Fruit fly (Drosophila melanogaster) whole organism, embryonic: ENCODE data around the gene CG11374.

Experiments used
- ATbp ChIP-seq: fragments of 200-800 bp; sonication (Bioruptor generic); optimal IDR thresholded peaks from 2 replicates; lab custom pipeline; 2017; ENCODE audit warnings: missing biosample characterization, mild to moderate bottlenecking, missing genetic modification characterization, missing genetic modification reagents
- Antp ChIP-seq: fragments of 200-800 bp; sonication (Bioruptor generic); optimal IDR thresholded peaks from 3 replicates; lab custom pipeline; 2016; ENCODE audit warnings: missing biosample characterization, missing genetic modification characterization
- CG10321 ChIP-seq: fragments of 200-800 bp; sonication (Bioruptor generic); IDR thresholded peaks from 2 replicates; pipeline ENCODE4 v1.3.6; 2022; ENCODE audit warnings: missing biosample characterization, missing genetic modification characterization
- CG11247 ChIP-seq: fragments of 200-800 bp; sonication (Bioruptor generic); IDR thresholded peaks from 2 replicates; pipeline ENCODE4 v1.3.6; 2022; ENCODE audit warnings: missing biosample characterization, missing genetic modification characterization
- CG11723 ChIP-seq: fragments of 200-800 bp; sonication (Bioruptor generic); optimal IDR thresholded peaks from 2 replicates; lab custom pipeline; 2017; ENCODE audit warnings: missing biosample characterization, mild to moderate bottlenecking, missing genetic modification characterization
- CG12391 ChIP-seq: fragments of 200-800 bp; sonication (Bioruptor generic); optimal IDR thresholded peaks from 3 replicates; lab custom pipeline; 2018; ENCODE audit warnings: missing biosample characterization, mild to moderate bottlenecking, missing genetic modification characterization, moderate library complexity
- CG13123 ChIP-seq: fragments of 200-800 bp; sonication (Bioruptor generic); optimal IDR thresholded peaks from 2 replicates; lab custom pipeline; 2016; ENCODE audit warnings: missing biosample characterization, missing genetic modification characterization
- CG15011 ChIP-seq: fragments of 200-800 bp; sonication (Bioruptor generic); optimal IDR thresholded peaks from 3 replicates; lab custom pipeline; 2018; ENCODE audit warnings: missing biosample characterization, mild to moderate bottlenecking, missing genetic modification characterization
- CG15073 ChIP-seq: fragments of 200-800 bp; sonication (Bioruptor generic); optimal IDR thresholded peaks from 2 replicates; lab custom pipeline; 2016; ENCODE audit warnings: missing biosample characterization, missing genetic modification characterization
- CG1603 ChIP-seq: fragments of 200-800 bp; sonication (Bioruptor generic); optimal IDR thresholded peaks from 2 replicates; lab custom pipeline; 2019; ENCODE audit warnings: missing biosample characterization, mild to moderate bottlenecking, missing genetic modification characterization, moderate library complexity
- CG16863 ChIP-seq: fragments of 200-800 bp; sonication (Bioruptor generic); optimal IDR thresholded peaks from 3 replicates; lab custom pipeline; 2016; ENCODE audit warnings: missing biosample characterization, missing genetic modification characterization
- CG17186 ChIP-seq: fragments of 200-800 bp; sonication (Bioruptor generic); optimal IDR thresholded peaks from 3 replicates; lab custom pipeline; 2017; ENCODE audit warnings: missing biosample characterization, missing genetic modification reagents, missing genetic modification characterization
- CG17359 ChIP-seq: fragments of 200-800 bp; sonication (Bioruptor generic); optimal IDR thresholded peaks from 3 replicates; lab custom pipeline; 2018; ENCODE audit warnings: missing biosample characterization, mild to moderate bottlenecking, missing genetic modification characterization, moderate library complexity
- CG17912 ChIP-seq: fragments of 200-800 bp; sonication (Bioruptor generic); optimal IDR thresholded peaks from 2 replicates; lab custom pipeline; 2018; ENCODE audit warnings: missing biosample characterization, mild to moderate bottlenecking, missing genetic modification characterization
- CG2199 ChIP-seq: fragments of 200-800 bp; sonication (Bioruptor generic); IDR thresholded peaks from 3 replicates; pipeline ENCODE4 v1.3.6; 2022; ENCODE audit warnings: missing biosample characterization, missing genetic modification characterization
- CG30403 ChIP-seq: fragments of 200-800 bp; sonication (Bioruptor generic); optimal IDR thresholded peaks from 3 replicates; lab custom pipeline; 2016; ENCODE audit warnings: missing biosample characterization, missing genetic modification characterization
- CG32532 ChIP-seq: fragments of 200-800 bp; sonication (Bioruptor generic); IDR thresholded peaks from 2 replicates; pipeline ENCODE4 v1.3.6; 2022; ENCODE audit warnings: missing biosample characterization, missing genetic modification characterization
- CG3838 ChIP-seq: fragments of 200-800 bp; sonication (Bioruptor generic); optimal IDR thresholded peaks from 3 replicates; lab custom pipeline; 2016; ENCODE audit warnings: missing biosample characterization, missing genetic modification characterization
- CG6654 ChIP-seq: fragments of 200-800 bp; sonication (Bioruptor generic); optimal IDR thresholded peaks from 2 replicates; lab custom pipeline; 2017; ENCODE audit warnings: missing biosample characterization, mild to moderate bottlenecking, missing genetic modification characterization
- CG7357 ChIP-seq: fragments of 200-800 bp; sonication (Bioruptor generic); IDR thresholded peaks from 3 replicates; pipeline ENCODE4 v1.3.6; 2022; ENCODE audit warnings: missing biosample characterization, missing genetic modification characterization
- CG8281 ChIP-seq: fragments of 200-800 bp; sonication (Bioruptor generic); optimal IDR thresholded peaks from 2 replicates; lab custom pipeline; 2018; ENCODE audit warnings: missing biosample characterization, mild to moderate bottlenecking, missing genetic modification characterization, moderate library complexity
- CG9437 ChIP-seq: fragments of 200-800 bp; sonication (Bioruptor generic); optimal IDR thresholded peaks from 2 replicates; lab custom pipeline; 2018; ENCODE audit warnings: missing biosample characterization, mild to moderate bottlenecking, missing genetic modification characterization
- CkIIα-i1 ChIP-seq: fragments of 200-800 bp; sonication (Bioruptor generic); IDR thresholded peaks from 2 replicates; pipeline ENCODE4 v1.3.6; 2022; ENCODE audit warnings: missing biosample characterization, missing genetic modification characterization
- Dip3 ChIP-seq: fragments of 200-800 bp; sonication (Bioruptor generic); optimal IDR thresholded peaks from 3 replicates; lab custom pipeline; 2016; ENCODE audit warnings: missing biosample characterization, missing genetic modification characterization
- Eip74EF ChIP-seq, 2 experiments: fragments of 200-800 bp in 1 of 2; fragments of >200 bp in 1 of 2; sonication (Bioruptor generic) in 1 of 2; optimal IDR thresholded peaks; 2 replicates each; lab custom pipeline; 2017 to 2019; ENCODE audit warnings: missing biosample characterization in 2 of 2, missing genetic modification characterization in 2 of 2, mild to moderate bottlenecking in 1 of 2, moderate library complexity in 1 of 2
- Elba2 ChIP-seq: fragments of 200-800 bp; sonication (Bioruptor generic); optimal IDR thresholded peaks from 3 replicates; lab custom pipeline; 2016; ENCODE audit warnings: missing biosample characterization, missing genetic modification characterization
- HHEX ChIP-seq: fragments of 200-800 bp; sonication (Bioruptor generic); optimal IDR thresholded peaks from 3 replicates; lab custom pipeline; 2017; ENCODE audit warnings: missing biosample characterization, mild to moderate bottlenecking, missing genetic modification characterization, missing genetic modification reagents
- Nf-YA ChIP-seq: fragments of 200-800 bp; sonication (Bioruptor generic); IDR thresholded peaks from 2 replicates; pipeline ENCODE4 v1.3.6; 2022; ENCODE audit warnings: missing biosample characterization, missing genetic modification characterization
- Xrp1 ChIP-seq: fragments of 200-800 bp; sonication (Bioruptor generic); IDR thresholded peaks from 2 replicates; pipeline ENCODE4 v1.3.6; 2022; ENCODE audit warnings: missing biosample characterization, missing genetic modification characterization
- ash1 ChIP-seq: fragments of 200-800 bp; sonication (Bioruptor generic); optimal IDR thresholded peaks from 2 replicates; lab custom pipeline; 2018; ENCODE audit warnings: missing biosample characterization, mild to moderate bottlenecking, missing genetic modification characterization
- bab2 ChIP-seq: fragments of 200-800 bp; sonication (Bioruptor generic); optimal IDR thresholded peaks from 2 replicates; lab custom pipeline; 2016; ENCODE audit warnings: missing biosample characterization, missing genetic modification characterization
- chinmo ChIP-seq: fragments of 200-800 bp; sonication (Bioruptor generic); IDR thresholded peaks from 4 replicates; pipeline ENCODE4 v1.3.6; 2022; ENCODE audit warnings: missing biosample characterization, missing genetic modification characterization; ENCODE audit not compliant: partially characterized antibody
- ci ChIP-seq: fragments of 200-800 bp; sonication (Bioruptor generic); IDR thresholded peaks from 3 replicates; pipeline ENCODE4 v1.3.6; 2022; ENCODE audit warnings: missing biosample characterization, missing genetic modification characterization
- danr ChIP-seq: fragments of 200-800 bp; sonication (Bioruptor generic); IDR thresholded peaks from 2 replicates; pipeline ENCODE4 v1.3.6; 2022; ENCODE audit warnings: missing biosample characterization, missing genetic modification characterization
- disco-r ChIP-seq: fragments of 200-800 bp; sonication (Bioruptor generic); optimal IDR thresholded peaks from 2 replicates; lab custom pipeline; 2016; ENCODE audit warnings: missing biosample characterization, missing genetic modification characterization
- ewg ChIP-seq: fragments of 200-800 bp; sonication (Bioruptor generic); optimal IDR thresholded peaks from 3 replicates; lab custom pipeline; 2017; ENCODE audit warnings: mild to moderate bottlenecking, missing biosample characterization, missing genetic modification reagents, missing genetic modification characterization
- exex ChIP-seq: fragments of 200-800 bp; sonication (Bioruptor generic); optimal IDR thresholded peaks from 4 replicates; lab custom pipeline; 2018; ENCODE audit warnings: missing biosample characterization, mild to moderate bottlenecking, missing genetic modification characterization, moderate library complexity
- grau ChIP-seq: fragments of 200-800 bp; optimal IDR thresholded peaks from 3 replicates; lab custom pipeline; 2019; ENCODE audit warnings: missing biosample characterization, mild to moderate bottlenecking, missing genetic modification characterization, moderate library complexity
- hb ChIP-seq: fragments of 200-800 bp; sonication (Bioruptor generic); IDR thresholded peaks from 3 replicates; pipeline ENCODE4 v1.3.6; 2022; ENCODE audit warnings: missing biosample characterization, missing genetic modification characterization; ENCODE audit not compliant: partially characterized antibody
- hth ChIP-seq: fragments of >200 bp; optimal IDR thresholded peaks from 2 replicates; lab custom pipeline; 2017; ENCODE audit warnings: inconsistent platforms
- lab ChIP-seq: fragments of 200-800 bp; sonication (Bioruptor generic); optimal IDR thresholded peaks from 3 replicates; lab custom pipeline; 2017; ENCODE audit warnings: missing biosample characterization, missing genetic modification characterization, mild to moderate bottlenecking, moderate library complexity, missing genetic modification reagents
- lbe ChIP-seq: fragments of 200-800 bp; sonication (Bioruptor generic); optimal IDR thresholded peaks from 2 replicates; lab custom pipeline; 2016; ENCODE audit warnings: missing biosample characterization, mild to moderate bottlenecking, missing genetic modification characterization
- nom ChIP-seq: fragments of 200-800 bp; sonication (Bioruptor generic); optimal IDR thresholded peaks from 2 replicates; lab custom pipeline; 2017; ENCODE audit warnings: missing biosample characterization, missing genetic modification characterization, mild to moderate bottlenecking, moderate library complexity, missing genetic modification reagents
- pan ChIP-seq, 4 experiments: fragments of >200 bp in 3 of 4; fragments of 200-800 bp in 1 of 4; sonication (Bioruptor generic) in 1 of 4; optimal IDR thresholded peaks in 3 of 4; IDR thresholded peaks in 1 of 4; 2 replicates each; pipeline versions ENCODE4 v1.3.6 to Lab custom; 2017 to 2022; ENCODE audit warnings: missing biosample characterization in 2 of 4, missing genetic modification characterization in 2 of 4, mixed read lengths in 1 of 4
- pros ChIP-seq: fragments of 200-800 bp; sonication (Bioruptor generic); optimal IDR thresholded peaks from 3 replicates; lab custom pipeline; 2019; ENCODE audit warnings: missing biosample characterization, mild to moderate bottlenecking, missing genetic modification characterization, moderate library complexity
- salm ChIP-seq: fragments of 200-800 bp; sonication (Bioruptor generic); optimal IDR thresholded peaks from 2 replicates; lab custom pipeline; 2018; ENCODE audit warnings: missing biosample characterization, mild to moderate bottlenecking, missing genetic modification characterization
- slou ChIP-seq: fragments of 200-800 bp; sonication (Bioruptor generic); optimal IDR thresholded peaks from 3 replicates; lab custom pipeline; 2016; ENCODE audit warnings: missing biosample characterization, missing genetic modification characterization
- tna ChIP-seq: fragments of 200-800 bp; sonication (Bioruptor generic); IDR thresholded peaks from 2 replicates; pipeline ENCODE4 v1.3.6; 2022; ENCODE audit warnings: missing biosample characterization, missing genetic modification characterization; ENCODE audit not compliant: partially characterized antibody
- wor ChIP-seq: fragments of 200-800 bp; sonication (Bioruptor generic); IDR thresholded peaks from 2 replicates; pipeline ENCODE4 v1.3.6; 2022; ENCODE audit warnings: missing biosample characterization, missing genetic modification characterization
- zfh1 ChIP-seq: fragments of 200-800 bp; sonication (Bioruptor generic); IDR thresholded peaks from 3 replicates; pipeline ENCODE4 v1.3.6; 2022; ENCODE audit warnings: missing biosample characterization, missing genetic modification characterization

CG11374 gene

DNA sequence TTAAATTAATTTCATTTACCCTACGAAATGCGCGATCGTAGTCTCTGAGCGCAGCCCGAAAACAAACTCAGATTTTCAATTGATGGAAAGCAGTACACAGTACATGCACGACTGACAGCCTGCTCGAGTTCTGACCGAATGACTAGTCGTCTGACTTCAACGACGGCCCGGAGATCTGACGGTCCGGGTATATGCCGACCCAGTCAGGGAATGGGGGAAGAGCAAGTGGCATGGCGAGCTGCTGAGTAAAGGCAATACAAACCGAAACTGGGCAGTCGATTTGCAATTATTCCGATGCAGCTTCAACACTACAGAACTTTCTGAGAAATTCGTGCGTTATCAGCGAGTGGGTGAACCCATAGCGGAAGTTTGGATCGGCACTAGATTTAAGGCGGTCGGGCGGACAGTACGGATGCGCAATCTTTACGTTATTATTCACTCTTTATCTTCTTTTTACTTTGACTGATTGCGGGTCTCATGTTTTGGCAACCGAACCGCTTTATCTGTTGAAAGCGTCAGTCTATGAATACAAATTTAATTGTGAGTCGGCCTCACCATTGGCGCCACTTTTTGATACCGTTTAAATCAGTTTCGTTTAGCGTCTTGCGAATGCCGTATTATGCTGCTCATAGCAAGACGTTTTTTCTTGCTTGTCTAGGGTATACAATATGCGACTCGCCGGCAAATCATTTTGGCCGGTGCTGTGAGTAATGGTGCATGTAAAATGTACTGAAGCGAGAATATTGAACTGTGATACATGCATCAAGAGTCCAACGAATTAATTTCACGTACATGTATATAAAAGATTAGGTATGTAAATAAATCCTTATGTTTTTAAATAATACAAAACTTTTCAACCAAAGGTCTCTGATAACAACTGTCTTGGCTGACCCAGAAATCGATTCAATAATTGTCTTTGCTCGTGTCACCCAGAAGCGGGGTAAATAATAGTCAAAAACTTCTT is 44.6 kb downstream of the CG11374 start (continued):
- TF ChIP-seq wor (GFP tag; lab: Robert Waterston, UW) (no peak), CG6654 (GFP tag; lab: Kevin White, UChicago) (no peak), exex (tag; lab: Kevin White, UChicago) (peak; percentile 23), salm (tag; lab: Kevin White, UChicago) (no peak), CG11247 (no peak), danr (no peak), pros (no peak), CkIIα-i1 (GFP tag; lab: Robert Waterston, UW) (no peak), Xrp1 (GFP tag; lab: Robert Waterston, UW) (no peak), nom (GFP tag; lab: Kevin White, UChicago) (no peak), CG9437 (no peak), CG32532 (GFP tag; lab: Robert Waterston, UW) (peak; percentile 7; the same call in 1 of the 2 replicates), grau (tag; lab: Kevin White, UChicago) (peak; percentile 11), CG15073 (no peak), Antp (GFP tag; lab: Kevin White, UChicago) (peak; percentile 17), hb (no peak), lbe (GFP tag; lab: Kevin White, UChicago) (no peak), chinmo (GFP tag; lab: Robert Waterston, UW) (0 out of 4 replicates have a peak, but pooled peaks have one; percentile 51), disco-r (GFP tag; lab: Kevin White, UChicago) (no peak), lab (peak; percentile 7), CG16863 (GFP tag; lab: Kevin White, UChicago) (no peak), bab2 (GFP tag; lab: Kevin White, UChicago) (no peak), ci (GFP tag; lab: Robert Waterston, UW) (no peak), CG30403 (GFP tag; lab: Kevin White, UChicago) (no peak), HHEX (no peak), CG17359 (tag; lab: Kevin White, UChicago) (peak; percentile 14), CG1603 (tag; lab: Kevin White, UChicago) (peak; percentile 3), CG15011 (GFP tag; lab: Kevin White, UChicago) (no peak), Eip74EF (GFP tag; optimal IDR thresholded peaks at IDR 0.05; lab: Kevin White, UChicago) (peak in 1 of 2 experiments; percentile 51), CG11723 (no peak), ash1 (GFP tag; lab: Kevin White, UChicago) (no peak), CG17186 (no peak), CG7357 (GFP tag; lab: Robert Waterston, UW) (no peak), CG12391 (tag; lab: Kevin White, UChicago) (no peak), Dip3 (GFP tag; lab: Kevin White, UChicago) (no peak)

dm6 chr2L:121456-121831 is 45.3 kb downstream of the CG11374 start, which contains the start of gene CG4822:
TSS of gene CG4822 (minus strand) at chr2L:121754.
- peak; percentile 31 for TF ChIP-seq ATbp (GFP tag; lab: Kevin White, UChicago)
- no peak for TF ChIP-seq hth (lab: Kevin White, UChicago)
- no peak for TF ChIP-seq pan (optimal IDR thresholded peaks at IDR 0.05; lab: Kevin White, UChicago)
- TF ChIP-seq pan (GFP tag; optimal IDR thresholded peaks at IDR 0.05 in 1 of 2, IDR thresholded peaks at IDR 0.05 in 1 of 2): no peak
- no peak for TF ChIP-seq slou (GFP tag; lab: Kevin White, UChicago)
- no peak for TF ChIP-seq CG13123 (GFP tag; lab: Kevin White, UChicago)
- TF ChIP-seq CG10321 (GFP tag; lab: Robert Waterston, UW): no peak
- TF ChIP-seq Elba2 (GFP tag; lab: Kevin White, UChicago): no peak
- TF ChIP-seq CG8281 (tag; lab: Kevin White, UChicago): no peak
- TF ChIP-seq CG2199 (GFP tag; lab: Robert Waterston, UW): peak; percentile 77
- no peak for TF ChIP-seq tna
- no peak for TF ChIP-seq CG3838 (GFP tag; lab: Kevin White, UChicago)
- no peak for TF ChIP-seq CG9437
- no peak for TF ChIP-seq Nf-YA (GFP tag; lab: Robert Waterston, UW)
- peak; percentile 30; the same call in 1 of the 3 replicates for TF ChIP-seq zfh1 (GFP tag; lab: Robert Waterston, UW)
- no peak for TF ChIP-seq CG17912 (GFP tag; lab: Kevin White, UChicago)
- no peak for TF ChIP-seq ewg (GFP tag; lab: Kevin White, UChicago)
